Worm (Caenorhabditis elegans) whole organism, dauer: ENCODE results near the gene emc-1.
"Not testable (repeated sequence)": the region's sequence is repeated elsewhere in the genome, so short reads cannot be mapped to it uniquely, and the experiment has no call there.

ENCODE experiments used
- unc-62 ChIP-seq: sonication (generic microtip); optimal IDR thresholded peaks from 2 replicates; lab custom pipeline; 2017; ENCODE audit warnings: missing biosample characterization, missing genetic modification reagents, missing genetic modification characterization

Gene emc-1

ce11 chrII:1500959-1501358, 829 bp upstream of the emc-1 start:
- TF ChIP-seq unc-62 (GFP tag; lab: Kevin White, UChicago) = no peak

DNA sequence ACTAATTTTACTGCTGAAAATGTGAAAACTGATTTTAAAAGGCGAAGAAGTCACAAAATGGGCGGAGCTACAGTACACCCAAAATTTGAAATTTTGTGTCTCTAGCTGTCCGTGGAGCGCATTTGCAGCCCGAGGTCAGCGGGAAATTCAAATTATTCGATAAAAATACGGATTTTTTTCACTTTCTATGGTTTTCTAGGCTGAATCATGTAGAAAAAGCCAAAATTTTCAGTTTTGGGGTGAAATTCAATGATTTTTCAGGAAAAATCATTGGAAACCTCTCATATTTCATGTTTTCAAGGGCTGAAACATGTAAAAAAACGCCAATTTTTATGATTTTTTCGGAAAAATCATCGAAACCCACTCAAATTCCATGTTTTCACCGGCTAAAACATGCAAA, 9.3 kb downstream of the emc-1 start:
- no peak for TF ChIP-seq unc-62 (GFP tag; lab: Kevin White, UChicago)

DNA sequence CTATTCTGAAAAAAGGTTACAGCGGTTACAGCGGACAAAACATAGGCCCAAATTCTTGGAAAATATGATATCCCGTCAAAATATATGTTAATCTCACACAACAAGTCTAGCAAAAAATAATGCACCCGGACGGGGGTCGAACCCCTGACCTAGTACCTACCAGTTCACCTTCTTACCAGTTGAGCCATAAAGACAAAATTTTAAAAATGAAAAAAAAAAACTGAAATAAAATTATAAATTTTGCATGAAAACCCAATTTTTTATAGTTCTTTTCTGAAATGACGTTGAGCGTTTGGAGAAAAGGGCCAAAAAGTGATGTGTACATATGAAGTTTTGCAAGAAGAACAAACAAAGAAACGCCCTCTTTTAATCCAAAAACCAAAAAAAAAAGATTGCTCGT, 17.7 kb downstream of the emc-1 start:
- no peak for TF ChIP-seq unc-62 (GFP tag; lab: Kevin White, UChicago)

DNA sequence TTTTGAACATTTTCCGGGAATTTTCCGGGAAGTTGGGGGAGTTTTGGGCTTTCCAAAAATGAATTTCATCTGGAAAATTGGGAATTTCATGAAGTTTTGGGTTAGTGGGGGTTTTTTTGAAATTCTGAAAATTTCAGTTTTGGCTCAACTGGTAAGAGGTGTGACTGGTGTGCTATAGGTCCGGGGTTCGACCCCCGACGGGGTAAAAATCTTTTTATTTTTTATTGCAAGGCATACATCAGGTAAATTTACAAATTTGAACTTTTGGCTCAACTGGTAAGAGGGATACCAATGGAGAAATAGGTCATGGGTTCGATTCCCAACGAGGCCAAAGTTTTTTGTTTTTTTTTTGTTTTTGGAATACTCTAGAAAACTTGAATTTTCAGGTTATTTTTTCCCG, 18.5 kb downstream of the emc-1 start:
- no peak for TF ChIP-seq unc-62 (GFP tag; lab: Kevin White, UChicago)

DNA sequence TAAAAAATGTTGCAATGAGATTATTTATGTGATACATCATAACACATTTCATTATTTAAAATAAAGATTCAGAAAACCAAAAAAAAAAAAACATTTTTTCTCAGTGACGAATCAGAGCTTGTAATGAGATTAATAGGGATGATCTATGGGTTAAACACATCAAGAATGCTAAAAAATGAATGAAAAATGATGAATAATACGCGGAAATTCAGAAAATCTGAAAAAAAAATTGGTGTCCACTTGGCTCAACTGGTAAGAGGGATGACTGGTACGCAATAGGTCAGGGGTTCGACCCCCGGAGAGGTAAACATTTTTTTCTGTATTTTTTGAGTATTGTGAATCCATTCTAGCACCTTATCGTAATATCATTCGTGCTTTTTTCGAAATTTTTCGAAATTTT, 21.6 kb downstream of the emc-1 start:
- no peak for TF ChIP-seq unc-62 (GFP tag; lab: Kevin White, UChicago)

ce11 chrII:1477975-1478374, 22.2 kb downstream of the emc-1 start:
- TF ChIP-seq unc-62 (GFP tag; lab: Kevin White, UChicago) = no peak

DNA sequence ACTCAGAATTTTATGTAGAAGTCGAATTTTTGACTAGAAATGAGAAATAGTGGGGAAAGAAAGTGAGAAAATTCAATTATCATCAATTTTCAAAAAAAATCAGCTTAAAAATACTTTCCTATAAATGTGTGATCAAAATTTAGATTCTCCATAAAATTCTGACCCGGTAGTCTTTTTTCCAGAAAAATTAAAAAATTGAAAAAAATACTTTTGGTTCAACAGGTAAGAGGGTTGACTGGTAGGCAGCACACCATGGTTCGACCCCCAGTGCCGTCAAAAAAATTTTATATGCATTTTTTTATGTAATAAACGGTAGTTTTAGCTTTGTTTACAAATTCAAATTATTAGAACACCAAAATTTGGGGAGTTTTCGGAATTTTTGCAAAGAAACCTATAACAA, 22.8 kb downstream of the emc-1 start:
- no peak for TF ChIP-seq unc-62 (GFP tag; lab: Kevin White, UChicago)

DNA sequence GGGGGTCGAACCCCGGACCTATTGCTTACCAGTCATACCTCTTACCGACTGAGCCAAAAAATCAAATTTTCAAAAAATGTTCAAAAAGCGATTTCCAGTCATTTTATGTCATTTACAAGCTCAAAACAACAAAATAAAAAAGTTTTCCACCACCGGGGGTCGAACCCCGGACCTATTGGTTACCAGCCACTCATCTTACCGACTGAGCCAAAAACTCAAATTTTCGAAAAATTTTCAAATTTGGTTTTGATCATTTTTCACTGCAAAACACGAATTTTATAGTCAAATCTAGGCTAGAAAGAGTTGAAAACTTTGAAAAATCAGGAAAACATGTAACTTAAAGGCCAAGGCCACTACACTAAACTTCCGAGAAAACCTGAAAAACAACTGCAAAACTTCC, 24.1 kb downstream of the emc-1 start:
- no peak for TF ChIP-seq unc-62 (GFP tag; lab: Kevin White, UChicago)

DNA sequence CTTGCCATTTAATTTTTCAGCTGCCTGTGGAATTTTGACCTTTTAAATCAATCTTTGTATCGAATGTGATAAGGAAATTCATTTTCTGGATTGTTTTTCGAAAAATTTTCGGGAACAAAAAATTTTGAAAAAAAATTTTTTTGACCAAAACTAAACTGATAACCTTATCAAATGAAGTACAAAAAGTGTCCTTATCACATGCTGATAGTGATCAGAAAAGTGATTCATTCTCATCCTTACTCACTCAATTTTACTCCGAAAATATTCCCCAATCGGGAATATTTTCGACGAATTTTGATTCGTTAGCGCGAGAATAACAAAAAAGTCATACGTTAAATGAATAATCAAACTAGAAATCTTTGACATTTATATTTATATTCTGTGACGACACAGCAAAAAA, 24.8 kb downstream of the emc-1 start:
- TF ChIP-seq unc-62 (GFP tag; lab: Kevin White, UChicago) = no peak

ce11 chrII:1474807-1475206, 25.3 kb downstream of the emc-1 start:
- TF ChIP-seq unc-62 (GFP tag; lab: Kevin White, UChicago) = no peak

DNA sequence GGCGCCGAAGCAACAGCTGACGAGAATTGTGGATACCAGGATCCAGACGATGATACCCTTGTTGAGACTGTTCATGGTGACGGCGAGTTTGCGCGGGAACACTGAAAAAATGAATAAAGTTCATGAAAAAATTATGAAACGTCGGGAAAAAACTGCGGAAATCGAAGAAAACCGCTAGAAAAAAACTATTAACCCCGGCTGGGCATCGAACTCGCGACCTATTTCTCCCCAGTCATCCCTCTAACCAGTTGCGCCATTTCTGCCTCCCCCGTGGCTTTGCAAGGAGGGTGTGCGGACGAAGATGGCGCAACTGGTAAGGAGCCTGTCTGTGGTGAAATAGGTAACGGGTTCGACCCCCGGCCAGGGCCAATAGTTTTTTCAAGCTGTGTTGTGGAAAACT, 26.6 kb downstream of the emc-1 start, which contains the start of gene H17B01.5:
Gene H17B01.5, minus strand, starts transcription at position 101 of the 400 bp plus-strand sequence.
- TF ChIP-seq unc-62 (GFP tag; lab: Kevin White, UChicago) = no peak

ce11 chrII:1470515-1470966, 29.6 kb downstream of the emc-1 start, which contains the start of gene H17B01.2:
H17B01.2 (plus strand) TSS chrII:1470565.
- no peak for TF ChIP-seq unc-62 (GFP tag; lab: Kevin White, UChicago)

- not testable (repeated sequence) for TF ChIP-seq unc-62 (GFP tag; lab: Kevin White, UChicago)
Measured at ce11 chrII:1467711-1468110, 32.4 kb downstream of the emc-1 start, which contains the start of gene Y51H7C.1. Y51H7C.1 (plus strand) TSS chrII:1467727.

DNA sequence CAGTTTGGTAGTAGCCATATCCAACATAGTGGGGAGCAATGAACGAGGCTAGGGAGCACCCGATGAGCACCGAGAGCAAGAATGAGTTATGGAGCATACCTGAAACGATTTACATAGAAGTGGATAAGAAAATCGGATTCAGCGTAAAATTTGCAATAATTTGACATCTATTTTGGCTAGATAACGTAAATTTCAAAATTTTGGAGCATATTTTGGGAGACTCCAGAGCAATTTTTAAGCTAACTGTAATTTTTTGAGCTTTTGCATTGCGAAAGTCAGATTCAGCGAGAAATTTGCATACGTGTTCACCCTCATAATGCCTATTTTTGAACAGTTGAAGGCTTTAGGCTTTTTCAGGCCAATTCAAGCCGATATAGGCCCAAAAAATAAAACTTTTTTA, 33.7 kb downstream of the emc-1 start, which contains the start of gene Y51H7C.13:
Gene Y51H7C.13, minus strand, starts transcription at position 101 of the 400 bp plus-strand sequence.
- TF ChIP-seq unc-62 (GFP tag; lab: Kevin White, UChicago) = no peak

DNA sequence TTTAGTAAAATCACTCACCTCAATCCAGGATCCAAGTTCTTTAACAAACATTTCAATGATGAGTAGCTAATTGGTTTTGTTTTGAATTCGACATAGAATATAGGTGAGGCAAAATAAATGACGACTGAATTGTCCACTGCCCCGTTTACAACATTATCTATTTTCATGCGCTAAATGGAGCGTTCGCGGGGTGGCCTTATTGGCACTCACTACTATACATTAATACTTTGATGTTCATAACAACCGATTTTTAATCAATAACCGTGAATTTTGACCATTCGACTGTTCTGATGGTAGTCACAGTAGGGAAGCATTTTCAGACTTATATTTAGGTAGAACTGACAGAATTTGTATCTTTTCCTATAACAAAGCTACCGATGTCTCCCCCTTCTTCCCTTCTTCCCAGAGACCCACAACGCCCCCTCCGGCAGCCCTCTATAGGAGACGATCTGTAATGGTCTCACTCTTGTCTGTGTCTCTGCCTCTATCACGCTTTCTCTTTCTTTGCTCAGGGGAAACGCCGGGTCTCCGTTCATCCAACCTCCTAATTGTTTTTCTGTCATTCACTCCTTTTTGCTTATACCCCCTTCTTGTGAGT, 53.3 kb downstream of the emc-1 start, which contains the start of gene Y51H7C.12:
Gene Y51H7C.12, minus strand, starts transcription at position 51 of the 598 bp plus-strand sequence.
- not testable (repeated sequence) for TF ChIP-seq unc-62 (GFP tag; lab: Kevin White, UChicago)

- TF ChIP-seq unc-62 (GFP tag; lab: Kevin White, UChicago) = no peak
Measured at ce11 chrII:1444911-1445310, 55.2 kb downstream of the emc-1 start, which contains the start of gene scl-17. scl-17 (plus strand) TSS chrII:1445211.

DNA sequence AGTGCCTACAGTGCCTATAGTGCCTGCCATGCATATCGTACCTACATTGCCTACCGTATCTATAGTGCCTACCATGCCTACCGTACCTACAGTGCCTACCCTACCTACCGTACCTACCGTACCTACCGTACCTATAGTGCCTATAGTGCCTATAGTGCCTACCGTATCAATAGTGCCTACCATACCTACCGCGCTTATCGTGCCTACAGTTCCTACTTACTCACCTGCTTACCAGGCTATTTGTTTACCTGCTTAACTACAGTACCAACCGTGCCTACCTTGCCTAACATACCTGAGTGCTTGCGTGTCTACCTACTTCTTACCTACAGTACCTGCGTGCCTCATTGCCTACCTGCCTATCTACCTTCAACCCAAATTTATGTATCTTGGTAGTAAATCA, 58.7 kb downstream of the emc-1 start:
- no peak for TF ChIP-seq unc-62 (GFP tag; lab: Kevin White, UChicago)
